Worm (Caenorhabditis elegans) whole organism, L4/young adult: ENCODE data around the gene C08F11.10.

Experiments
- W03F9.2 ChIP-seq: fragments of 150-350 bp; optimal IDR thresholded peaks from 2 replicates; lab custom pipeline; 2014; ENCODE audit warnings: missing biosample characterization, missing genetic modification characterization
- dao-5 ChIP-seq: sonication (generic microtip); optimal IDR thresholded peaks from 2 replicates; lab custom pipeline; 2016; ENCODE audit warnings: missing genotype, missing genetic modification characterization, moderate library complexity, missing compliant biosample characterization
- him-1 ChIP-seq: sonication (generic microtip); optimal IDR thresholded peaks from 2 replicates; lab custom pipeline; 2016; ENCODE audit warnings: missing genotype, missing genetic modification reagents, missing genetic modification characterization, missing compliant biosample characterization

DNA sequence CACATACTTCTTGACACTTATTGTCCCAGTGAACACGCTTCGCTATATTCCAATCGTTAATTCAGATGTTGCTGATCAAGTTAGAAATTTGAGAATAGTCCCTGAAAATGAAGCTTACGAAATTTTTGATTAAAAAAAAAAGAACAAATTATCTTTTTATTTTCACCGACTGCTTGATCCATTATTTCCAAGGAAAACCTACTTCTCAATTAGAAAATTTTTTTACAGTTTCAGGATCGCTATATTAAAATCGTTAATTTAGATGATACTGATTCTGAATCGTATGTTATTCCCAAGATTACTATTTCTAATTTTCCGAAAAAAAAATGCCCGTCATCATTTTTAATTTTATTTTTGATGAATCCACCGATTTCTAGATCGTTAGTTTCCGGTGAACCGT lies 49.6 kb upstream of the C08F11.10 start, which contains the start of gene T23G4.127:
- no peak for TF ChIP-seq dao-5
- TF ChIP-seq him-1, result no peak
- no peak for TF ChIP-seq W03F9.2 (tag; lab: Kevin White, UChicago)
